Worm (Caenorhabditis elegans) whole organism, midembryonic: ENCODE measurements around the gene fbxa-108.
"Not testable (repeated sequence)": the region's sequence is repeated elsewhere in the genome, so short reads cannot be mapped to it uniquely, and the experiment has no call there.

Experiments used
- T22C8.4 ChIP-seq: fragments of 200-800 bp; sonication (Bioruptor generic); IDR thresholded peaks from 2 replicates; pipeline ENCODE4 v1.3.6; 2022; ENCODE audit warnings: missing genetic modification characterization, missing compliant biosample characterization
- cog-1 ChIP-seq: sonication (generic microtip); optimal IDR thresholded peaks from 2 replicates; lab custom pipeline; 2016; ENCODE audit warnings: missing genetic modification characterization, missing compliant biosample characterization
- flt-1 ChIP-seq: fragments of 200-800 bp; sonication (Bioruptor generic); IDR thresholded peaks from 2 replicates; pipeline ENCODE4 v1.3.6; 2022; ENCODE audit warnings: missing genetic modification characterization, missing compliant biosample characterization
- klf-2 ChIP-seq: fragments of 200-800 bp; sonication (Bioruptor generic); conservative IDR thresholded peaks from 2 replicates; pipeline ENCODE4 v1.3.6; 2022; ENCODE audit warnings: missing genetic modification reagents, missing genetic modification characterization, missing compliant biosample characterization
- med-1 ChIP-seq: sonication (generic microtip); optimal IDR thresholded peaks from 2 replicates; lab custom pipeline; 2017; ENCODE audit warnings: missing genetic modification characterization, mild to moderate bottlenecking, missing compliant biosample characterization, antibody characterized with exemption, missing genetic modification reagents; ENCODE audit not compliant: insufficient read depth
- ref-1 ChIP-seq: fragments of 200-800 bp; sonication (Bioruptor generic); conservative IDR thresholded peaks from 2 replicates; pipeline ENCODE4 v1.3.6; 2022; ENCODE audit warnings: missing genetic modification reagents, missing genetic modification characterization, missing compliant biosample characterization
- tab-1 ChIP-seq: fragments of 200-800 bp; sonication (Bioruptor generic); IDR thresholded peaks from 2 replicates; pipeline ENCODE4 v1.3.6; 2022; ENCODE audit warnings: missing genetic modification characterization, missing compliant biosample characterization
- ztf-23 ChIP-seq: fragments of 200-800 bp; sonication (Bioruptor generic); IDR thresholded peaks from 2 replicates; pipeline ENCODE4 v1.3.6; 2022; ENCODE audit warnings: missing genetic modification reagents, missing genetic modification characterization, missing compliant biosample characterization
- ztf-29 ChIP-seq: fragments of 200-800 bp; sonication (Bioruptor generic); IDR thresholded peaks from 2 replicates; pipeline ENCODE4 v1.3.6; 2022; ENCODE audit warnings: missing genetic modification reagents, missing genetic modification characterization, missing compliant biosample characterization

fbxa-108 gene

ce11 chrV:17620266-17620665 lies 38.9 kb downstream of the fbxa-108 start, which contains the start of gene Y6G8.8:
TSS of gene Y6G8.8 (plus strand) at chrV:17620566.
- no peak for TF ChIP-seq med-1 (GFP tag; lab: Kevin White, UChicago)
- TF ChIP-seq klf-2 (GFP tag; lab: Robert Waterston, UW), result no peak
- TF ChIP-seq ref-1 (GFP tag; lab: Robert Waterston, UW), result no peak
- no peak for TF ChIP-seq ztf-29 (GFP tag; lab: Robert Waterston, UW)
- TF ChIP-seq flt-1 (GFP tag; lab: Robert Waterston, UW), result no peak
- no peak for TF ChIP-seq cog-1
- TF ChIP-seq ztf-23 (GFP tag; lab: Robert Waterston, UW), result no peak
- no peak for TF ChIP-seq tab-1 (GFP tag; lab: Robert Waterston, UW)
- no peak for TF ChIP-seq T22C8.4 (GFP tag; lab: Robert Waterston, UW)

ce11 chrV:17616807-17617206 lies 42.4 kb downstream of the fbxa-108 start, which contains the start of gene Y6G8.6:
TSS of gene Y6G8.6 (minus strand) at chrV:17616904.
- TF ChIP-seq cog-1 (no peak), ztf-29 (GFP tag; lab: Robert Waterston, UW) (no peak), klf-2 (GFP tag; lab: Robert Waterston, UW) (no peak), tab-1 (GFP tag; lab: Robert Waterston, UW) (no peak), med-1 (GFP tag; lab: Kevin White, UChicago) (no peak), ref-1 (GFP tag; lab: Robert Waterston, UW) (no peak), T22C8.4 (GFP tag; lab: Robert Waterston, UW) (no peak), flt-1 (GFP tag; lab: Robert Waterston, UW) (no peak), ztf-23 (GFP tag; lab: Robert Waterston, UW) (no peak)

- TF ChIP-seq cog-1 (no peak), ztf-23 (GFP tag; lab: Robert Waterston, UW) (no peak), ztf-29 (GFP tag; lab: Robert Waterston, UW) (no peak), tab-1 (GFP tag; lab: Robert Waterston, UW) (no peak), klf-2 (GFP tag; lab: Robert Waterston, UW) (no peak), flt-1 (GFP tag; lab: Robert Waterston, UW) (no peak), ref-1 (GFP tag; lab: Robert Waterston, UW) (no peak)
Measured at ce11 chrV:17615609-17616008, 43.6 kb downstream of the fbxa-108 start, which contains the start of gene Y6G8.5. TSS of gene Y6G8.5 (minus strand) at chrV:17615709.

- no peak for TF ChIP-seq cog-1
- no peak for TF ChIP-seq T22C8.4 (GFP tag; lab: Robert Waterston, UW)
- no peak for TF ChIP-seq ztf-23 (GFP tag; lab: Robert Waterston, UW)
- TF ChIP-seq klf-2 (GFP tag; lab: Robert Waterston, UW), result no peak
- no peak for TF ChIP-seq ref-1 (GFP tag; lab: Robert Waterston, UW)
- no peak for TF ChIP-seq med-1 (GFP tag; lab: Kevin White, UChicago)
- TF ChIP-seq ztf-29 (GFP tag; lab: Robert Waterston, UW), result no peak
- TF ChIP-seq tab-1 (GFP tag; lab: Robert Waterston, UW), result no peak
- no peak for TF ChIP-seq flt-1 (GFP tag; lab: Robert Waterston, UW)
Measured at ce11 chrV:17614251-17614650, 44.9 kb downstream of the fbxa-108 start, which contains the start of gene Y6G8.14. TSS of gene Y6G8.14 (minus strand) at chrV:17614351.

ce11 chrV:17610503-17610902 lies 48.7 kb downstream of the fbxa-108 start, which contains the start of gene Y6G8.15:
TSS of gene Y6G8.15 (minus strand) at chrV:17610603.
- not testable (repeated sequence) for TF ChIP-seq flt-1 (GFP tag; lab: Robert Waterston, UW); cog-1; T22C8.4 (GFP tag; lab: Robert Waterston, UW)

ce11 chrV:17607797-17608196 lies 51.4 kb downstream of the fbxa-108 start, which contains the start of gene srz-91:
TSS of gene srz-91 (plus strand) at chrV:17608097.
- TF ChIP-seq tab-1 (GFP tag; lab: Robert Waterston, UW) (no peak), flt-1 (GFP tag; lab: Robert Waterston, UW) (no peak), cog-1 (no peak), ref-1 (GFP tag; lab: Robert Waterston, UW) (no peak), ztf-23 (GFP tag; lab: Robert Waterston, UW) (no peak), ztf-29 (GFP tag; lab: Robert Waterston, UW) (no peak), med-1 (GFP tag; lab: Kevin White, UChicago) (no peak), T22C8.4 (GFP tag; lab: Robert Waterston, UW) (no peak), klf-2 (GFP tag; lab: Robert Waterston, UW) (no peak)
